Fruit fly (Drosophila melanogaster): Measurements from ENCODE around the gene CG5167.

DNA sequence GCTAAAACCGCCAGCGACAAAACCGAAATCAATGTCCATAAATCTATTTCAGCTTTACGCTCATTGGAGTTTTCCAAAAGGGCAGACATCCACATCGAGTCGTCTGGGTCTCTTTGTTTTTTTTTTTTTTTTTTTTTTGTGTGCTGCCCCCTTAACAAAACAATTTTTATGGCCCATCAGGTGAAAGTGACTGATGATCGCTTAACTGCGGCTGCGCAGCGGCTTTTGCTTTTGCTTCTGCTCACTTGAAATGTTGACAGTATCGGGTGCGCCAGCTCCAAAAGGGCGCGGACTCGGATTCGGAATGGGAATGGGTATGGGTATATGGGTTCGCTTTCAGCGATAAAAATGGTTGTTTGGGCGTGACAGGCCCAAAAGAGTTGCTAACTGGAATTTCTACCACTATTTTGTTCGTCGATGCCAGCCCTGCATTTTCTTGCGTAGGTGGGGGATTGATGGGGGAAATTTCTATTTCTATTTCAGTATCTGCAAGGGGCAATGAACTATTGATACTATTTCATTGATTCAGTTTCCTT, 44.3 kb upstream of the CG5167 start:
- TF ChIP-seq CG8319 (GFP tag; optimal IDR thresholded peaks at IDR 0.05): no peak
- no peak for TF ChIP-seq Eip78C (GFP tag)
- TF ChIP-seq Sox102F (GFP tag; optimal IDR thresholded peaks at IDR 0.05): no peak
- TF ChIP-seq Eip75B (GFP tag; optimal IDR thresholded peaks at IDR 0.05): no peak
- TF ChIP-seq achi (GFP tag; optimal IDR thresholded peaks at IDR 0.05): no peak
